Worm (Caenorhabditis elegans) whole organism, young adult: Measurements from ENCODE around the gene nhr-127.

Experiments
- B0336.3 ChIP-seq: fragments of 200-800 bp; sonication (Bioruptor generic); IDR thresholded peaks from 2 replicates; pipeline ENCODE4 v1.3.6; 2022; ENCODE audit warnings: missing genetic modification characterization, missing compliant biosample characterization
- D2030.7 ChIP-seq: fragments of 200-800 bp; sonication (Bioruptor generic); IDR thresholded peaks from 2 replicates; pipeline ENCODE4 v1.3.6; 2022; ENCODE audit warnings: missing genetic modification reagents, missing genetic modification characterization, missing compliant biosample characterization
- ama-1 ChIP-seq, 3 experiments: fragments of 150-350 bp in 1 of 3; sonication (generic microtip) in 2 of 3; optimal IDR thresholded peaks; 2 replicates each; lab custom pipeline; 2014 to 2018; ENCODE audit warnings: missing biosample characterization in 2 of 3, missing genetic modification characterization in 2 of 3, missing genetic modification reagents in 2 of 3
- bed-2 ChIP-seq: fragments of 200-800 bp; sonication (Bioruptor generic); IDR thresholded peaks from 2 replicates; pipeline ENCODE4 v1.3.6; 2022; ENCODE audit warnings: missing genetic modification reagents, missing genetic modification characterization, missing compliant biosample characterization
- dpl-1 ChIP-seq: fragments of 150-350 bp; optimal IDR thresholded peaks from 2 replicates; lab custom pipeline; 2014; ENCODE audit warnings: missing biosample characterization, missing genetic modification reagents, missing genetic modification characterization
- hmg-1.2 ChIP-seq: fragments of 200-800 bp; sonication (Bioruptor generic); IDR thresholded peaks from 2 replicates; pipeline ENCODE4 v1.3.6; 2022; ENCODE audit warnings: missing genetic modification reagents, missing genetic modification characterization, missing compliant biosample characterization
- hsf-1 ChIP-seq: fragments of 200-800 bp; sonication (Bioruptor generic); IDR thresholded peaks from 2 replicates; pipeline ENCODE4 v1.3.6; 2022; ENCODE audit warnings: missing genetic modification reagents, missing genetic modification characterization, missing compliant biosample characterization
- lag-1 ChIP-seq: fragments of 200-800 bp; sonication (Bioruptor generic); IDR thresholded peaks from 2 replicates; pipeline ENCODE4 v1.3.6; 2022; ENCODE audit warnings: missing genetic modification reagents, missing genetic modification characterization, missing compliant biosample characterization
- let-607 ChIP-seq, 2 experiments: fragments of 200-800 bp in 1 of 2; sonication (Bioruptor generic) in 1 of 2; sonication (generic microtip) in 1 of 2; optimal IDR thresholded peaks; 2 replicates each; lab custom pipeline; 2016 to 2018; ENCODE audit warnings: mild to moderate bottlenecking in 2 of 2, missing compliant biosample characterization in 2 of 2, missing genetic modification characterization in 2 of 2, moderate library complexity in 2 of 2, missing genotype in 1 of 2
- madf-10 ChIP-seq: sonication (generic microtip); optimal IDR thresholded peaks from 2 replicates; lab custom pipeline; 2016; ENCODE audit warnings: mild to moderate bottlenecking, missing genetic modification characterization, missing compliant biosample characterization
- mcd-1 ChIP-seq: fragments of 200-800 bp; sonication (Bioruptor generic); IDR thresholded peaks from 2 replicates; pipeline ENCODE4 v1.3.6; 2022; ENCODE audit warnings: missing genetic modification reagents, missing genetic modification characterization, missing compliant biosample characterization
- pha-4 ChIP-seq: fragments of 150-350 bp; sonication (generic microtip); optimal IDR thresholded peaks from 2 replicates; lab custom pipeline; 2014; ENCODE audit warnings: missing biosample characterization, missing genetic modification reagents, missing genetic modification characterization
- rec-8 ChIP-seq, 2 experiments: sonication (generic microtip); optimal IDR thresholded peaks; 2 replicates each; lab custom pipeline; 2016; ENCODE audit warnings: mild to moderate bottlenecking in 2 of 2, missing genetic modification characterization in 2 of 2, missing genetic modification reagents in 2 of 2, missing genotype in 2 of 2, missing biosample characterization in 1 of 2, missing compliant biosample characterization in 1 of 2, moderate library complexity in 1 of 2
- snpc-4 ChIP-seq, 5 experiments: fragments of 150-350 bp in 1 of 5; sonication (generic microtip) in 4 of 5; optimal IDR thresholded peaks; 2 replicates each; lab custom pipeline; 2014 to 2018; ENCODE audit warnings: missing genetic modification characterization in 5 of 5, missing biosample characterization in 3 of 5, antibody characterized with exemption in 2 of 5, mild to moderate bottlenecking in 2 of 5, missing compliant biosample characterization in 2 of 5, missing genotype in 2 of 5, moderate library complexity in 2 of 5, missing genetic modification reagents in 1 of 5

ce11 chrV:16246579-16246978 lies 13.2 kb upstream of the nhr-127 start, which contains the start of gene srh-95:
- TF ChIP-seq lag-1 (GFP tag; lab: Robert Waterston, UW) = no peak
- no peak for TF ChIP-seq B0336.3 (GFP tag; lab: Robert Waterston, UW)
- no peak for TF ChIP-seq snpc-4 (GFP tag; optimal IDR thresholded peaks at IDR 0.05; lab: Kevin White, UChicago)
- no peak for TF ChIP-seq snpc-4 (tag; optimal IDR thresholded peaks at IDR 0.05; lab: Kevin White, UChicago)
- TF ChIP-seq hmg-1.2 = no peak
- TF ChIP-seq bed-2 (GFP tag; lab: Robert Waterston, UW) = no peak
- TF ChIP-seq madf-10 (tag; lab: Kevin White, UChicago) = no peak
- TF ChIP-seq mcd-1 = no peak
- no peak for TF ChIP-seq ama-1 (optimal IDR thresholded peaks at IDR 0.05; lab: Kevin White, UChicago)
- no peak for TF ChIP-seq ama-1 (GFP tag; optimal IDR thresholded peaks at IDR 0.05; lab: Kevin White, UChicago)
- TF ChIP-seq hsf-1 (GFP tag; lab: Robert Waterston, UW) = no peak
- TF ChIP-seq rec-8 (tag; optimal IDR thresholded peaks at IDR 0.05; lab: Kevin White, UChicago) = no peak
- no peak for TF ChIP-seq dpl-1 (GFP tag; lab: Kevin White, UChicago)
- no peak for TF ChIP-seq pha-4 (tag; lab: Kevin White, UChicago)
- no peak for TF ChIP-seq D2030.7 (GFP tag; lab: Robert Waterston, UW)
- no peak for TF ChIP-seq let-607 (tag; optimal IDR thresholded peaks at IDR 0.05; lab: Kevin White, UChicago)
